Fruit fly (Drosophila melanogaster) whole organism, embryonic: Measurements from ENCODE around the gene Mst77F.

Experiments used
- CG10462 ChIP-seq: fragments of 200-800 bp; sonication (Bioruptor generic); optimal IDR thresholded peaks from 2 replicates; lab custom pipeline; 2016; ENCODE audit warnings: missing biosample characterization, missing genetic modification characterization
- CG11695 ChIP-seq: fragments of 200-800 bp; sonication (Bioruptor generic); IDR thresholded peaks from 3 replicates; pipeline ENCODE4 v1.3.6; 2022; ENCODE audit warnings: missing biosample characterization, missing genetic modification characterization
- CG14710 ChIP-seq: fragments of 200-800 bp; sonication (Bioruptor generic); optimal IDR thresholded peaks from 3 replicates; lab custom pipeline; 2019; ENCODE audit warnings: missing biosample characterization, mild to moderate bottlenecking, missing genetic modification characterization, moderate library complexity
- CG14860 ChIP-seq: fragments of 200-800 bp; sonication (Bioruptor generic); IDR thresholded peaks from 3 replicates; pipeline ENCODE4 v1.3.6; 2022; ENCODE audit warnings: missing biosample characterization, missing genetic modification characterization; ENCODE audit not compliant: partially characterized antibody
- CG15073 ChIP-seq: fragments of 200-800 bp; sonication (Bioruptor generic); optimal IDR thresholded peaks from 2 replicates; lab custom pipeline; 2016; ENCODE audit warnings: missing biosample characterization, missing genetic modification characterization
- CG15479 ChIP-seq: fragments of 200-800 bp; sonication (Bioruptor generic); optimal IDR thresholded peaks from 3 replicates; lab custom pipeline; 2019; ENCODE audit warnings: missing biosample characterization, mild to moderate bottlenecking, missing genetic modification characterization, moderate library complexity
- CG1647 ChIP-seq: fragments of 200-800 bp; sonication (Bioruptor generic); optimal IDR thresholded peaks from 3 replicates; lab custom pipeline; 2016; ENCODE audit warnings: missing biosample characterization, missing genetic modification characterization
- CG17802 ChIP-seq: fragments of 200-800 bp; sonication (Bioruptor generic); optimal IDR thresholded peaks from 2 replicates; lab custom pipeline; 2018; ENCODE audit warnings: missing biosample characterization, mild to moderate bottlenecking, missing genetic modification characterization, moderate library complexity
- CG2202 ChIP-seq: fragments of 200-800 bp; sonication (Bioruptor generic); optimal IDR thresholded peaks from 2 replicates; lab custom pipeline; 2018; ENCODE audit warnings: missing biosample characterization, mild to moderate bottlenecking, missing genetic modification characterization
- CG30431 ChIP-seq: fragments of 200-800 bp; sonication (Bioruptor generic); optimal IDR thresholded peaks from 2 replicates; lab custom pipeline; 2017; ENCODE audit warnings: missing biosample characterization, missing genetic modification characterization
- CG32532 ChIP-seq: fragments of 200-800 bp; sonication (Bioruptor generic); IDR thresholded peaks from 2 replicates; pipeline ENCODE4 v1.3.6; 2022; ENCODE audit warnings: missing biosample characterization, missing genetic modification characterization
- CG34422 ChIP-seq: fragments of 200-800 bp; sonication (Bioruptor generic); IDR thresholded peaks from 3 replicates; pipeline ENCODE4 v1.3.6; 2022; ENCODE audit warnings: missing biosample characterization, missing genetic modification characterization
- CG4282 ChIP-seq: fragments of 200-800 bp; sonication (Bioruptor generic); optimal IDR thresholded peaks from 2 replicates; lab custom pipeline; 2016; ENCODE audit warnings: missing biosample characterization, missing genetic modification characterization
- CG4360 ChIP-seq: fragments of 200-800 bp; sonication (Bioruptor generic); IDR thresholded peaks from 2 replicates; pipeline ENCODE4 v1.3.6; 2022; ENCODE audit warnings: missing biosample characterization, missing genetic modification characterization
- CG5180 ChIP-seq: fragments of 200-800 bp; sonication (Bioruptor generic); optimal IDR thresholded peaks from 3 replicates; lab custom pipeline; 2017; ENCODE audit warnings: missing biosample characterization, missing genetic modification characterization, mild to moderate bottlenecking, moderate library complexity, missing genetic modification reagents
- CG9437 ChIP-seq: fragments of 200-800 bp; sonication (Bioruptor generic); optimal IDR thresholded peaks from 2 replicates; lab custom pipeline; 2018; ENCODE audit warnings: missing biosample characterization, mild to moderate bottlenecking, missing genetic modification characterization
- CG9876 ChIP-seq: fragments of 200-800 bp; sonication (Bioruptor generic); optimal IDR thresholded peaks from 2 replicates; lab custom pipeline; 2016; ENCODE audit warnings: missing biosample characterization, missing genetic modification characterization
- Chrac-16 ChIP-seq: fragments of 200-800 bp; sonication (Bioruptor generic); optimal IDR thresholded peaks from 3 replicates; lab custom pipeline; 2016; ENCODE audit warnings: missing biosample characterization, missing genetic modification characterization
- ERR ChIP-seq: fragments of 200-800 bp; sonication (Bioruptor generic); optimal IDR thresholded peaks from 2 replicates; lab custom pipeline; 2016; ENCODE audit warnings: missing biosample characterization, missing genetic modification characterization
- Hr3 ChIP-seq: fragments of 200-800 bp; sonication (Bioruptor generic); optimal IDR thresholded peaks from 3 replicates; lab custom pipeline; 2016; ENCODE audit warnings: missing biosample characterization, missing genetic modification characterization
- Kr ChIP-seq: fragments of 200-800 bp; sonication (Bioruptor generic); optimal IDR thresholded peaks from 2 replicates; lab custom pipeline; 2017; ENCODE audit warnings: missing biosample characterization, mild to moderate bottlenecking, missing genetic modification characterization
- Lhr ChIP-seq: fragments of 200-800 bp; sonication (Bioruptor generic); optimal IDR thresholded peaks from 3 replicates; lab custom pipeline; 2017; ENCODE audit warnings: mild to moderate bottlenecking, missing biosample characterization, missing genetic modification reagents, missing genetic modification characterization
- Mrtf ChIP-seq: fragments of 200-800 bp; sonication (Bioruptor generic); IDR thresholded peaks from 3 replicates; pipeline ENCODE4 v1.3.6; 2022; ENCODE audit warnings: missing biosample characterization, missing genetic modification characterization
- Sin3A ChIP-seq: fragments of >200 bp; optimal IDR thresholded peaks from 2 replicates; lab custom pipeline; 2018
- Sox102F ChIP-seq: fragments of 200-800 bp; sonication (Bioruptor generic); optimal IDR thresholded peaks from 2 replicates; lab custom pipeline; 2018; ENCODE audit warnings: missing biosample characterization, mild to moderate bottlenecking, missing genetic modification characterization, moderate library complexity
- Spps ChIP-seq: fragments of 200-800 bp; sonication (Bioruptor generic); optimal IDR thresholded peaks from 2 replicates; lab custom pipeline; 2018; ENCODE audit warnings: missing biosample characterization, mild to moderate bottlenecking, missing genetic modification characterization
- Trl ChIP-seq, 3 experiments: fragments of >200 bp in 2 of 3; fragments of 200-800 bp in 1 of 3; sonication (Bioruptor generic) in 1 of 3; optimal IDR thresholded peaks; 2 replicates in 1 of 3; 3 replicates in 2 of 3; lab custom pipeline; 2016 to 2017; ENCODE audit warnings: missing biosample characterization in 1 of 3, missing genetic modification characterization in 1 of 3
- Xbp1 ChIP-seq: fragments of 200-800 bp; sonication (Bioruptor generic); optimal IDR thresholded peaks from 3 replicates; lab custom pipeline; 2016; ENCODE audit warnings: missing biosample characterization, mild to moderate bottlenecking, missing genetic modification characterization
- bigmax ChIP-seq: fragments of 200-800 bp; sonication (Bioruptor generic); optimal IDR thresholded peaks from 2 replicates; lab custom pipeline; 2018; ENCODE audit warnings: missing biosample characterization, mild to moderate bottlenecking, missing genetic modification characterization
- cg ChIP-seq: fragments of 200-800 bp; sonication (Bioruptor generic); optimal IDR thresholded peaks from 3 replicates; lab custom pipeline; 2019; ENCODE audit warnings: missing biosample characterization, mild to moderate bottlenecking, missing genetic modification characterization, moderate library complexity
- chinmo ChIP-seq: fragments of 200-800 bp; sonication (Bioruptor generic); IDR thresholded peaks from 4 replicates; pipeline ENCODE4 v1.3.6; 2022; ENCODE audit warnings: missing biosample characterization, missing genetic modification characterization; ENCODE audit not compliant: partially characterized antibody
- chm ChIP-seq: fragments of 200-800 bp; sonication (Bioruptor generic); IDR thresholded peaks from 2 replicates; pipeline ENCODE4 v1.3.6; 2022; ENCODE audit warnings: missing biosample characterization, missing genetic modification characterization
- crol ChIP-seq: fragments of 200-800 bp; sonication (Bioruptor generic); IDR thresholded peaks from 2 replicates; pipeline ENCODE4 v1.3.6; 2022; ENCODE audit warnings: missing biosample characterization, missing genetic modification characterization
- dmrt11E ChIP-seq: fragments of 200-800 bp; sonication (Bioruptor generic); optimal IDR thresholded peaks from 3 replicates; lab custom pipeline; 2018; ENCODE audit warnings: missing biosample characterization, mild to moderate bottlenecking, missing genetic modification characterization, moderate library complexity
- dpn ChIP-seq, 2 experiments: fragments of 200-800 bp; sonication (Bioruptor generic); optimal IDR thresholded peaks; 3 replicates each; lab custom pipeline; 2016; ENCODE audit warnings: missing biosample characterization in 2 of 2, missing genetic modification characterization in 2 of 2
- grn ChIP-seq: fragments of 200-800 bp; sonication (Bioruptor generic); optimal IDR thresholded peaks from 3 replicates; lab custom pipeline; 2017; ENCODE audit warnings: missing biosample characterization, missing genetic modification characterization
- gsb ChIP-seq: fragments of 200-800 bp; sonication (Bioruptor generic); IDR thresholded peaks from 2 replicates; pipeline ENCODE4 v1.3.6; 2022; ENCODE audit warnings: missing biosample characterization, missing genetic modification characterization
- h ChIP-seq: fragments of >200 bp; optimal IDR thresholded peaks from 2 replicates; lab custom pipeline; 2017
- jing ChIP-seq: fragments of 200-800 bp; sonication (Bioruptor generic); optimal IDR thresholded peaks from 2 replicates; lab custom pipeline; 2018; ENCODE audit warnings: missing biosample characterization, mild to moderate bottlenecking, missing genetic modification characterization
- maf-S ChIP-seq: fragments of 200-800 bp; sonication (Bioruptor generic); optimal IDR thresholded peaks from 2 replicates; lab custom pipeline; 2016; ENCODE audit warnings: missing biosample characterization, missing genetic modification characterization
- oc ChIP-seq: fragments of 200-800 bp; sonication (Bioruptor generic); optimal IDR thresholded peaks from 2 replicates; lab custom pipeline; 2018; ENCODE audit warnings: missing biosample characterization, mild to moderate bottlenecking, missing genetic modification characterization, moderate library complexity
- onecut ChIP-seq: fragments of 200-800 bp; sonication (Bioruptor generic); IDR thresholded peaks from 2 replicates; pipeline ENCODE4 v1.3.6; 2022; ENCODE audit warnings: missing biosample characterization, missing genetic modification characterization
- sc ChIP-seq, 3 experiments: fragments of >200 bp in 2 of 3; fragments of 200-800 bp in 1 of 3; sonication (Bioruptor generic) in 1 of 3; optimal IDR thresholded peaks; 2 replicates in 2 of 3; 3 replicates in 1 of 3; lab custom pipeline; 2017; ENCODE audit warnings: mild to moderate bottlenecking in 1 of 3, missing biosample characterization in 1 of 3, missing genetic modification characterization in 1 of 3, missing genetic modification reagents in 1 of 3
- sna ChIP-seq: fragments of 200-800 bp; sonication (Bioruptor generic); IDR thresholded peaks from 2 replicates; pipeline ENCODE4 v1.3.6; 2022; ENCODE audit warnings: missing biosample characterization, missing genetic modification characterization; ENCODE audit not compliant: partially characterized antibody
- tap ChIP-seq: fragments of 200-800 bp; optimal IDR thresholded peaks from 3 replicates; lab custom pipeline; 2019; ENCODE audit warnings: missing biosample characterization, mild to moderate bottlenecking, missing genetic modification characterization, moderate library complexity
- ttk ChIP-seq: fragments of 200-800 bp; sonication (Bioruptor generic); IDR thresholded peaks from 2 replicates; pipeline ENCODE4 v2.1.2; 2022; ENCODE audit warnings: missing biosample characterization, missing genetic modification characterization
- usp ChIP-seq: fragments of >200 bp; optimal IDR thresholded peaks from 2 replicates; lab custom pipeline; 2017; ENCODE audit warnings: missing biosample characterization, missing genetic modification characterization
- wdn ChIP-seq: fragments of 200-800 bp; sonication (Bioruptor generic); IDR thresholded peaks from 2 replicates; pipeline ENCODE4 v1.3.6; 2022; ENCODE audit warnings: missing biosample characterization, missing genetic modification characterization
- wor ChIP-seq: fragments of 200-800 bp; sonication (Bioruptor generic); IDR thresholded peaks from 2 replicates; pipeline ENCODE4 v1.3.6; 2022; ENCODE audit warnings: missing biosample characterization, missing genetic modification characterization
- z ChIP-seq: fragments of 200-800 bp; sonication (Bioruptor generic); IDR thresholded peaks from 3 replicates; pipeline ENCODE4 v1.3.6; 2022; ENCODE audit warnings: missing biosample characterization, missing genetic modification characterization

The Mst77F gene

dm6 chr3L:20784812-20785671 lies 32.8 kb downstream of the Mst77F start (continued):
- TF ChIP-seq chm (GFP tag; lab: Robert Waterston, UW): peak; percentile 71
- no peak for TF ChIP-seq gsb (GFP tag; lab: Robert Waterston, UW)
- peak; percentile 46; the same call in 1 of the 2 replicates for TF ChIP-seq CG32532 (GFP tag; lab: Robert Waterston, UW)
- peak; percentile 47 for TF ChIP-seq CG9437 (GFP tag; lab: Kevin White, UChicago)
- no peak for TF ChIP-seq CG4282 (GFP tag; lab: Kevin White, UChicago)
- peak; percentile 44 for TF ChIP-seq dmrt11E (tag; lab: Kevin White, UChicago)
- TF ChIP-seq bigmax (GFP tag; lab: Kevin White, UChicago): peak; percentile 37
- no peak for TF ChIP-seq h (lab: Kevin White, UChicago)
- no peak for TF ChIP-seq Lhr
- peak; percentile 21 for TF ChIP-seq Xbp1 (GFP tag; lab: Kevin White, UChicago)
- TF ChIP-seq cg (GFP tag; lab: Kevin White, UChicago): peak; percentile 62
- no peak for TF ChIP-seq ERR (GFP tag; lab: Kevin White, UChicago)
- TF ChIP-seq usp: no peak
- no peak for TF ChIP-seq maf-S (GFP tag; lab: Kevin White, UChicago)
- no peak for TF ChIP-seq sc (optimal IDR thresholded peaks at IDR 0.05; lab: Kevin White, UChicago)
- no peak for TF ChIP-seq sc (GFP tag; optimal IDR thresholded peaks at IDR 0.05; lab: Kevin White, UChicago)
- TF ChIP-seq CG14710 (tag; lab: Kevin White, UChicago): peak; percentile 56
- peak; percentile 92 for TF ChIP-seq grn
- TF ChIP-seq CG9876 (GFP tag; lab: Kevin White, UChicago): peak; percentile 15
- TF ChIP-seq chinmo: peak; percentile 79; the same call in 3 of the 4 replicates
- peak; percentile 67; the same call in 2 of the 3 replicates for TF ChIP-seq z
- TF ChIP-seq CG1647: no peak
- TF ChIP-seq CG10462: no peak
- peak; percentile 41; the same call in 1 of the 3 replicates for TF ChIP-seq CG11695 (GFP tag; lab: Robert Waterston, UW)
- peak; percentile 4 for TF ChIP-seq Chrac-16 (GFP tag; lab: Kevin White, UChicago)
- TF ChIP-seq wor: no peak
- peak; percentile 37 for TF ChIP-seq Hr3
- no peak for TF ChIP-seq Sox102F (GFP tag; lab: Kevin White, UChicago)
- TF ChIP-seq CG34422 (GFP tag; lab: Robert Waterston, UW): peak; percentile 45; the same call in 1 of the 3 replicates
- peak; percentile 30 to 46 for TF ChIP-seq dpn (GFP tag; optimal IDR thresholded peaks at IDR 0.05; lab: Kevin White, UChicago)
- peak; percentile 26 for TF ChIP-seq oc (tag; lab: Kevin White, UChicago)
- TF ChIP-seq CG2202: no peak

- TF ChIP-seq onecut (GFP tag; lab: Robert Waterston, UW) (peak; percentile 38), wdn (GFP tag; lab: Robert Waterston, UW) (0 out of 2 replicates have a peak, but pooled peaks have one; percentile 19), crol (GFP tag; lab: Robert Waterston, UW) (peak; percentile 38; the same call in 1 of the 2 replicates), CG30431 (GFP tag; lab: Kevin White, UChicago) (no peak), Spps (tag; lab: Kevin White, UChicago) (no peak), CG17802 (tag; lab: Kevin White, UChicago) (no peak), CG4360 (GFP tag; lab: Robert Waterston, UW) (peak; percentile 59), sna (no peak), CG14860 (GFP tag; lab: Robert Waterston, UW) (no peak), tap (tag; lab: Kevin White, UChicago) (no peak), Kr (GFP tag; lab: Kevin White, UChicago) (no peak), CG5180 (GFP tag; lab: Kevin White, UChicago) (no peak), ttk (GFP tag; lab: Robert Waterston, UW) (no peak), CG15073 (no peak), Trl (optimal IDR thresholded peaks at IDR 0.05; lab: Kevin White, UChicago) (peak in 1 of 2 experiments; percentile 32), Trl (GFP tag; optimal IDR thresholded peaks at IDR 0.05; lab: Kevin White, UChicago) (no peak), jing (GFP tag; lab: Kevin White, UChicago) (no peak), CG15479 (GFP tag; lab: Kevin White, UChicago) (peak; percentile 66), Mrtf (GFP tag; lab: Robert Waterston, UW) (no peak), Sin3A (lab: Kevin White, UChicago) (no peak)
Measured at dm6 chr3L:20784394-20784793, 33.4 kb downstream of the Mst77F start.
